Worm (Caenorhabditis elegans) whole organism, L4/young adult: ENCODE results near the gene Y71H2AM.20.

Source experiments
- W03F9.2 ChIP-seq: fragments of 150-350 bp; optimal IDR thresholded peaks from 2 replicates; lab custom pipeline; 2014; ENCODE audit warnings: missing biosample characterization, missing genetic modification characterization
- dao-5 ChIP-seq: sonication (generic microtip); optimal IDR thresholded peaks from 2 replicates; lab custom pipeline; 2016; ENCODE audit warnings: missing genotype, missing genetic modification characterization, moderate library complexity, missing compliant biosample characterization
- him-1 ChIP-seq: sonication (generic microtip); optimal IDR thresholded peaks from 2 replicates; lab custom pipeline; 2016; ENCODE audit warnings: missing genotype, missing genetic modification reagents, missing genetic modification characterization, missing compliant biosample characterization

Gene Y71H2AM.20

ce11 chrIII:2800743-2801142 is 15.0 kb upstream of the Y71H2AM.20 start:
- TF ChIP-seq dao-5 (tag; lab: Kevin White, UChicago), result no peak
- no peak for TF ChIP-seq him-1
- no peak for TF ChIP-seq W03F9.2 (tag; lab: Kevin White, UChicago)

ce11 chrIII:2795442-2796023 is 9.8 kb upstream of the Y71H2AM.20 start:
- no peak for TF ChIP-seq him-1
- TF ChIP-seq W03F9.2 (tag; lab: Kevin White, UChicago), result no peak
- no peak for TF ChIP-seq dao-5 (tag; lab: Kevin White, UChicago)

- no peak for TF ChIP-seq dao-5 (tag; lab: Kevin White, UChicago)
- no peak for TF ChIP-seq W03F9.2 (tag; lab: Kevin White, UChicago)
- no peak for TF ChIP-seq him-1
These were observed 8.3 kb upstream of the Y71H2AM.20 start for ce11 chrIII:2794057-2794456.

ce11 chrIII:2787979-2788491 is 2.3 kb upstream of the Y71H2AM.20 start, which contains the start of gene tbcc-1:
tbcc-1 (plus strand) TSS chrIII:2788441.
- TF ChIP-seq dao-5 (tag; lab: Kevin White, UChicago) (no peak), W03F9.2 (tag; lab: Kevin White, UChicago) (no peak), him-1 (no peak)

- TF ChIP-seq W03F9.2 (tag; lab: Kevin White, UChicago), result no peak
- TF ChIP-seq him-1, result no peak
- no peak for TF ChIP-seq dao-5 (tag; lab: Kevin White, UChicago)
These were observed 992 bp upstream of the Y71H2AM.20 start, which contains the start of gene nduc-2 for ce11 chrIII:2786740-2787139. nduc-2 (plus strand) TSS chrIII:2786852.

ce11 chrIII:2781833-2782232 is 3.9 kb downstream of the Y71H2AM.20 start:
- no peak for TF ChIP-seq him-1
- no peak for TF ChIP-seq W03F9.2 (tag; lab: Kevin White, UChicago)
- no peak for TF ChIP-seq dao-5 (tag; lab: Kevin White, UChicago)

- TF ChIP-seq him-1 (no peak), W03F9.2 (tag; lab: Kevin White, UChicago) (peak; percentile 61)
These were observed 5.0 kb downstream of the Y71H2AM.20 start, which contains the start of gene Y71H2AM.6 for ce11 chrIII:2780793-2781192. Y71H2AM.6 (plus strand) TSS chrIII:2781056.

ce11 chrIII:2780283-2780682 is 5.5 kb downstream of the Y71H2AM.20 start:
- TF ChIP-seq W03F9.2 (tag; lab: Kevin White, UChicago) (no peak), him-1 (no peak), dao-5 (tag; lab: Kevin White, UChicago) (no peak)

- TF ChIP-seq him-1 (no peak), W03F9.2 (tag; lab: Kevin White, UChicago) (no peak), dao-5 (tag; lab: Kevin White, UChicago) (no peak)
These were observed 7.1 kb downstream of the Y71H2AM.20 start, which contains the start of gene laf-1 for ce11 chrIII:2778655-2779054. laf-1 (minus strand) TSS chrIII:2779053.

ce11 chrIII:2770752-2771151 is 15.0 kb downstream of the Y71H2AM.20 start:
- TF ChIP-seq W03F9.2 (tag; lab: Kevin White, UChicago) (no peak), him-1 (no peak), dao-5 (tag; lab: Kevin White, UChicago) (no peak)

ce11 chrIII:2769078-2769477 is 16.7 kb downstream of the Y71H2AM.20 start:
- TF ChIP-seq W03F9.2 (tag; lab: Kevin White, UChicago) (no peak), him-1 (no peak), dao-5 (tag; lab: Kevin White, UChicago) (no peak)

ce11 chrIII:2768635-2769034 is 17.1 kb downstream of the Y71H2AM.20 start, which contains the start of gene swsn-3:
swsn-3 (minus strand) TSS chrIII:2768679.
- TF ChIP-seq him-1, result peak; percentile 13
- TF ChIP-seq dao-5 (tag; lab: Kevin White, UChicago), result peak; percentile 9
- peak; percentile 85 for TF ChIP-seq W03F9.2 (tag; lab: Kevin White, UChicago)

ce11 chrIII:2760726-2761125 is 25.0 kb downstream of the Y71H2AM.20 start, which contains the start of gene pho-9:
pho-9 (minus strand) TSS chrIII:2760816.
- no peak for TF ChIP-seq him-1
- TF ChIP-seq dao-5 (tag; lab: Kevin White, UChicago), result no peak
- TF ChIP-seq W03F9.2 (tag; lab: Kevin White, UChicago), result no peak

ce11 chrIII:2759308-2759707 is 26.4 kb downstream of the Y71H2AM.20 start:
- no peak for TF ChIP-seq dao-5 (tag; lab: Kevin White, UChicago)
- TF ChIP-seq him-1, result no peak
- no peak for TF ChIP-seq W03F9.2 (tag; lab: Kevin White, UChicago)
